Worm (Caenorhabditis elegans) whole organism, L3 larva: ENCODE results near the gene irld-66.

Experiments
- aly-2 ChIP-seq: fragments of 150-350 bp; optimal IDR thresholded peaks from 2 replicates; lab custom pipeline; 2014; ENCODE audit warnings: missing biosample characterization, missing genetic modification characterization
- nhr-12 ChIP-seq: fragments of 150-350 bp; optimal IDR thresholded peaks from 2 replicates; lab custom pipeline; 2014; ENCODE audit warnings: missing biosample characterization, missing genetic modification characterization
- nhr-67 ChIP-seq: fragments of 150-350 bp; optimal IDR thresholded peaks from 2 replicates; lab custom pipeline; 2014; ENCODE audit warnings: missing biosample characterization, missing genetic modification characterization
- ztf-4 ChIP-seq: fragments of 150-350 bp; optimal IDR thresholded peaks from 2 replicates; lab custom pipeline; 2014; ENCODE audit warnings: missing biosample characterization, missing genetic modification characterization

ce11 chrII:2966350-2966749 is 25.7 kb upstream of the irld-66 start:
- TF ChIP-seq aly-2 (tag; lab: Kevin White, UChicago): no peak
- no peak for TF ChIP-seq nhr-67 (tag; lab: Kevin White, UChicago)
- TF ChIP-seq ztf-4: no peak
- no peak for TF ChIP-seq nhr-12
